Fruit fly (Drosophila melanogaster) whole organism, embryonic: Measurements from ENCODE around the gene Ilp1.

Experiments used
- Bteb2 ChIP-seq: fragments of 200-800 bp; sonication (Bioruptor generic); optimal IDR thresholded peaks from 2 replicates; lab custom pipeline; 2016; ENCODE audit warnings: missing biosample characterization, missing genetic modification characterization
- CG10959 ChIP-seq: fragments of 200-800 bp; sonication (Bioruptor generic); IDR thresholded peaks from 2 replicates; pipeline ENCODE4 v1.3.6; 2022; ENCODE audit warnings: missing biosample characterization, missing genetic modification characterization
- CG11560 ChIP-seq: fragments of 200-800 bp; sonication (Bioruptor generic); IDR thresholded peaks from 3 replicates; pipeline ENCODE4 v1.3.6; 2022; ENCODE audit warnings: missing biosample characterization, missing genetic modification characterization
- CG12071 ChIP-seq: fragments of 200-800 bp; sonication (Bioruptor generic); optimal IDR thresholded peaks from 3 replicates; lab custom pipeline; 2018; ENCODE audit warnings: missing biosample characterization, mild to moderate bottlenecking, missing genetic modification characterization
- CG12299 ChIP-seq: fragments of 200-800 bp; sonication (Bioruptor generic); optimal IDR thresholded peaks from 2 replicates; lab custom pipeline; 2018; ENCODE audit warnings: missing biosample characterization, mild to moderate bottlenecking, missing genetic modification characterization
- CG12659 ChIP-seq: fragments of 200-800 bp; sonication (Bioruptor generic); optimal IDR thresholded peaks from 3 replicates; lab custom pipeline; 2017; ENCODE audit warnings: mild to moderate bottlenecking, missing biosample characterization, missing genetic modification reagents, missing genetic modification characterization
- CG13296 ChIP-seq: fragments of 200-800 bp; sonication (Bioruptor generic); optimal IDR thresholded peaks from 3 replicates; lab custom pipeline; 2018; ENCODE audit warnings: missing biosample characterization, mild to moderate bottlenecking, missing genetic modification characterization
- CG14710 ChIP-seq: fragments of 200-800 bp; sonication (Bioruptor generic); optimal IDR thresholded peaks from 3 replicates; lab custom pipeline; 2019; ENCODE audit warnings: missing biosample characterization, mild to moderate bottlenecking, missing genetic modification characterization, moderate library complexity
- CG15696 ChIP-seq: fragments of 200-800 bp; sonication (Bioruptor generic); optimal IDR thresholded peaks from 2 replicates; lab custom pipeline; 2019; ENCODE audit warnings: missing biosample characterization, mild to moderate bottlenecking, missing genetic modification characterization, moderate library complexity
- CG17361 ChIP-seq: fragments of 200-800 bp; sonication (Bioruptor generic); IDR thresholded peaks from 3 replicates; pipeline ENCODE4 v1.3.6; 2022; ENCODE audit warnings: missing biosample characterization, missing genetic modification characterization
- CG18599 ChIP-seq: fragments of 200-800 bp; sonication (Bioruptor generic); optimal IDR thresholded peaks from 3 replicates; lab custom pipeline; 2017; ENCODE audit warnings: missing biosample characterization, missing genetic modification characterization, mild to moderate bottlenecking, moderate library complexity, missing genetic modification reagents
- CG30020 ChIP-seq: fragments of 200-800 bp; optimal IDR thresholded peaks from 2 replicates; lab custom pipeline; 2019; ENCODE audit warnings: missing biosample characterization, mild to moderate bottlenecking, missing genetic modification characterization, moderate library complexity
- CG3163 ChIP-seq: fragments of 200-800 bp; sonication (Bioruptor generic); optimal IDR thresholded peaks from 3 replicates; lab custom pipeline; 2016; ENCODE audit warnings: missing biosample characterization, missing genetic modification characterization
- CG3407 ChIP-seq: fragments of 200-800 bp; sonication (Bioruptor generic); optimal IDR thresholded peaks from 2 replicates; lab custom pipeline; 2018; ENCODE audit warnings: missing biosample characterization, mild to moderate bottlenecking, missing genetic modification characterization
- CG34376 ChIP-seq: fragments of 200-800 bp; sonication (Bioruptor generic); optimal IDR thresholded peaks from 2 replicates; lab custom pipeline; 2018; ENCODE audit warnings: missing biosample characterization, mild to moderate bottlenecking, missing genetic modification characterization
- CG5245 ChIP-seq: fragments of 200-800 bp; sonication (Bioruptor generic); optimal IDR thresholded peaks from 3 replicates; lab custom pipeline; 2016; ENCODE audit warnings: missing biosample characterization, missing genetic modification characterization
- CG6175 ChIP-seq: fragments of 200-800 bp; sonication (Bioruptor generic); IDR thresholded peaks from 3 replicates; pipeline ENCODE4 v1.3.6; 2022; ENCODE audit warnings: missing biosample characterization, missing genetic modification characterization
- CG7556 ChIP-seq: fragments of 200-800 bp; sonication (Bioruptor generic); optimal IDR thresholded peaks from 2 replicates; lab custom pipeline; 2017; ENCODE audit warnings: missing biosample characterization, mild to moderate bottlenecking, missing genetic modification characterization
- CG9215 ChIP-seq: fragments of 200-800 bp; sonication (Bioruptor generic); IDR thresholded peaks from 2 replicates; pipeline ENCODE4 v1.3.6; 2022; ENCODE audit warnings: missing biosample characterization, missing genetic modification characterization
- Camta ChIP-seq: fragments of 200-800 bp; sonication (Bioruptor generic); optimal IDR thresholded peaks from 2 replicates; lab custom pipeline; 2016; ENCODE audit warnings: missing biosample characterization, missing genetic modification characterization
- D ChIP-seq, 2 experiments: fragments of 200-800 bp in 1 of 2; fragments of >200 bp in 1 of 2; sonication (Bioruptor generic) in 1 of 2; optimal IDR thresholded peaks; 2 replicates in 1 of 2; 3 replicates in 1 of 2; lab custom pipeline; 2017; ENCODE audit warnings: mild to moderate bottlenecking in 1 of 2, missing biosample characterization in 1 of 2, missing genetic modification characterization in 1 of 2, missing genetic modification reagents in 1 of 2
- Deaf1 ChIP-seq: fragments of 200-800 bp; optimal IDR thresholded peaks from 3 replicates; lab custom pipeline; 2019; ENCODE audit warnings: missing biosample characterization, mild to moderate bottlenecking, missing genetic modification characterization, moderate library complexity
- Dek ChIP-seq: fragments of 200-800 bp; sonication (Bioruptor generic); optimal IDR thresholded peaks from 3 replicates; lab custom pipeline; 2019; ENCODE audit warnings: missing biosample characterization, mild to moderate bottlenecking, missing genetic modification characterization, moderate library complexity
- Dref ChIP-seq: fragments of 200-800 bp; sonication (Bioruptor generic); IDR thresholded peaks from 2 replicates; pipeline ENCODE4 v1.3.6; 2022; ENCODE audit warnings: missing biosample characterization, missing genetic modification characterization
- Fer3 ChIP-seq: fragments of 200-800 bp; sonication (Bioruptor generic); optimal IDR thresholded peaks from 2 replicates; lab custom pipeline; 2018; ENCODE audit warnings: missing biosample characterization, mild to moderate bottlenecking, missing genetic modification characterization, moderate library complexity
- HHEX ChIP-seq: fragments of 200-800 bp; sonication (Bioruptor generic); optimal IDR thresholded peaks from 3 replicates; lab custom pipeline; 2017; ENCODE audit warnings: missing biosample characterization, mild to moderate bottlenecking, missing genetic modification characterization, missing genetic modification reagents
- Hand ChIP-seq: fragments of 200-800 bp; sonication (Bioruptor generic); optimal IDR thresholded peaks from 2 replicates; lab custom pipeline; 2017; ENCODE audit warnings: mild to moderate bottlenecking, missing biosample characterization, missing genetic modification reagents, missing genetic modification characterization
- Hmx ChIP-seq: fragments of 200-800 bp; sonication (Bioruptor generic); optimal IDR thresholded peaks from 2 replicates; lab custom pipeline; 2016; ENCODE audit warnings: missing biosample characterization, missing genetic modification characterization
- abd-A ChIP-seq: fragments of 200-800 bp; sonication (Bioruptor generic); optimal IDR thresholded peaks from 3 replicates; lab custom pipeline; 2019; ENCODE audit warnings: missing biosample characterization, mild to moderate bottlenecking, missing genetic modification characterization, moderate library complexity
- ara ChIP-seq: fragments of 200-800 bp; sonication (Bioruptor generic); IDR thresholded peaks from 2 replicates; pipeline ENCODE4 v1.3.6; 2022; ENCODE audit warnings: missing biosample characterization, missing genetic modification characterization
- bab2 ChIP-seq: fragments of 200-800 bp; sonication (Bioruptor generic); optimal IDR thresholded peaks from 2 replicates; lab custom pipeline; 2016; ENCODE audit warnings: missing biosample characterization, missing genetic modification characterization
- cg ChIP-seq: fragments of 200-800 bp; sonication (Bioruptor generic); optimal IDR thresholded peaks from 3 replicates; lab custom pipeline; 2019; ENCODE audit warnings: missing biosample characterization, mild to moderate bottlenecking, missing genetic modification characterization, moderate library complexity
- chinmo ChIP-seq: fragments of 200-800 bp; sonication (Bioruptor generic); IDR thresholded peaks from 4 replicates; pipeline ENCODE4 v1.3.6; 2022; ENCODE audit warnings: missing biosample characterization, missing genetic modification characterization; ENCODE audit not compliant: partially characterized antibody
- da ChIP-seq: fragments of 200-800 bp; sonication (Bioruptor generic); optimal IDR thresholded peaks from 2 replicates; lab custom pipeline; 2016; ENCODE audit warnings: missing biosample characterization, missing genetic modification characterization
- disco-r ChIP-seq: fragments of 200-800 bp; sonication (Bioruptor generic); optimal IDR thresholded peaks from 2 replicates; lab custom pipeline; 2016; ENCODE audit warnings: missing biosample characterization, missing genetic modification characterization
- exex ChIP-seq: fragments of 200-800 bp; sonication (Bioruptor generic); optimal IDR thresholded peaks from 4 replicates; lab custom pipeline; 2018; ENCODE audit warnings: missing biosample characterization, mild to moderate bottlenecking, missing genetic modification characterization, moderate library complexity
- grn ChIP-seq: fragments of 200-800 bp; sonication (Bioruptor generic); optimal IDR thresholded peaks from 3 replicates; lab custom pipeline; 2017; ENCODE audit warnings: missing biosample characterization, missing genetic modification characterization
- nau ChIP-seq: fragments of 200-800 bp; sonication (Bioruptor generic); optimal IDR thresholded peaks from 3 replicates; lab custom pipeline; 2017; ENCODE audit warnings: missing biosample characterization, mild to moderate bottlenecking, missing genetic modification characterization, missing genetic modification reagents
- peb ChIP-seq: fragments of 200-800 bp; sonication (Bioruptor generic); IDR thresholded peaks from 2 replicates; pipeline ENCODE4 v1.3.6; 2022; ENCODE audit warnings: missing biosample characterization, missing genetic modification characterization
- phol ChIP-seq: fragments of 200-800 bp; sonication (Bioruptor generic); optimal IDR thresholded peaks from 3 replicates; lab custom pipeline; 2018; ENCODE audit warnings: missing biosample characterization, mild to moderate bottlenecking, missing genetic modification characterization, moderate library complexity
- slp2 ChIP-seq: fragments of 200-800 bp; sonication (Bioruptor generic); optimal IDR thresholded peaks from 2 replicates; lab custom pipeline; 2016; ENCODE audit warnings: missing biosample characterization, missing genetic modification characterization
- tin ChIP-seq: fragments of 200-800 bp; sonication (Bioruptor generic); optimal IDR thresholded peaks from 3 replicates; lab custom pipeline; 2016; ENCODE audit warnings: missing biosample characterization, missing genetic modification characterization
- tio ChIP-seq: fragments of 200-800 bp; sonication (Bioruptor generic); optimal IDR thresholded peaks from 2 replicates; lab custom pipeline; 2017; ENCODE audit warnings: missing biosample characterization, missing genetic modification characterization, inconsistent platforms
- tll ChIP-seq, 2 experiments: fragments of 200-800 bp in 1 of 2; fragments of >200 bp in 1 of 2; sonication (Bioruptor generic) in 1 of 2; optimal IDR thresholded peaks; 2 replicates each; lab custom pipeline; 2017 to 2019; ENCODE audit warnings: missing biosample characterization in 2 of 2, missing genetic modification characterization in 2 of 2, mild to moderate bottlenecking in 1 of 2, moderate library complexity in 1 of 2
- tup ChIP-seq: fragments of 200-800 bp; sonication (Bioruptor generic); optimal IDR thresholded peaks from 2 replicates; lab custom pipeline; 2016; ENCODE audit warnings: missing biosample characterization, mild to moderate bottlenecking, missing genetic modification characterization, moderate library complexity
- usp ChIP-seq: fragments of >200 bp; optimal IDR thresholded peaks from 2 replicates; lab custom pipeline; 2017; ENCODE audit warnings: missing biosample characterization, missing genetic modification characterization
- vfl ChIP-seq: fragments of 200-800 bp; sonication (Bioruptor generic); optimal IDR thresholded peaks from 2 replicates; lab custom pipeline; 2016; ENCODE audit warnings: missing biosample characterization, missing genetic modification characterization
- vnd ChIP-seq: fragments of 200-800 bp; sonication (Bioruptor generic); IDR thresholded peaks from 3 replicates; pipeline ENCODE4 v1.3.6; 2022; ENCODE audit warnings: missing biosample characterization, missing genetic modification characterization; ENCODE audit not compliant: partially characterized antibody
- wek ChIP-seq: fragments of 200-800 bp; sonication (Bioruptor generic); optimal IDR thresholded peaks from 3 replicates; lab custom pipeline; 2018; ENCODE audit warnings: missing biosample characterization, mild to moderate bottlenecking, missing genetic modification characterization, moderate library complexity

Ilp1 gene

DNA sequence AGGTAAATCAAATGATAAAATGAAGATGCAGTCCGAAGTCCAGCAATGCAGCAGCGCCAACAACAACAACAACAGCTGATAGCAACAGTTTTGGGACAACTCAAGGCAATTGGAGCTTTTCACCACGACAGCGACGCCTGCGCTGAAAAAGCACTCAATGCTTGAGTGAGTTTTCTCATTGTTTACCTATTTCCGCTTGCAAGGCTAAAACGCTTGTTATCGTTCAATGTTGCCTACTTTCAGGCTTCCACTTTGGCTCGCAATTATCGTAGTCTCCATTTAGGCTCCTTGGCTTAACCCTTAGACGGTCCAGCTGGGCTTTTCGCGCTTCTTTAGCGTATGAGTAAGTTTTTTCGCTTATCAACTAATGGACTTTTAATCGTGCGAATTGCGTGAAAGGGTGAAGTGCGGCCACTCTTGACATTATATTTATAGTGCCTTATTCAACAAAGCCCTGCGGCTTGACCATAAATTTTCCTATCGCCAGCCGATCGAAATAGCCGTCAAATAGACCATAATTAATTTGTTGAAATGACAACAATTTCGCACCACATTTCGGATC, 36.1 kb upstream of the Ilp1 start (continued):
- no peak for TF ChIP-seq CG18599 (GFP tag; lab: Kevin White, UChicago)
- TF ChIP-seq usp, result no peak
- TF ChIP-seq CG3163 (GFP tag; lab: Kevin White, UChicago), result peak; percentile 64
- TF ChIP-seq ara (GFP tag; lab: Robert Waterston, UW), result 0 out of 2 replicates have a peak, but pooled peaks have one; percentile 5
- TF ChIP-seq vfl (GFP tag; lab: Kevin White, UChicago), result no peak
- no peak for TF ChIP-seq abd-A
- TF ChIP-seq CG12659, result no peak
- TF ChIP-seq grn (GFP tag; lab: Kevin White, UChicago), result no peak
- no peak for TF ChIP-seq Deaf1 (tag; lab: Kevin White, UChicago)
- no peak for TF ChIP-seq CG5245
- peak; percentile 29 for TF ChIP-seq nau (GFP tag; lab: Kevin White, UChicago)
- no peak for TF ChIP-seq CG13296
- no peak for TF ChIP-seq CG30020
- TF ChIP-seq CG6175, result no peak
- TF ChIP-seq chinmo (GFP tag; lab: Robert Waterston, UW), result peak; percentile 82; the same call in 2 of the 4 replicates
- TF ChIP-seq cg (GFP tag; lab: Kevin White, UChicago), result no peak
- TF ChIP-seq Hand (GFP tag; lab: Kevin White, UChicago), result no peak
- TF ChIP-seq wek (GFP tag; lab: Kevin White, UChicago), result peak; percentile 12
- no peak for TF ChIP-seq bab2 (GFP tag; lab: Kevin White, UChicago)
- no peak for TF ChIP-seq CG9215
- peak; percentile 7; the same call in 1 of the 2 replicates for TF ChIP-seq CG10959 (GFP tag; lab: Robert Waterston, UW)
- TF ChIP-seq CG3407 (GFP tag; lab: Kevin White, UChicago), result no peak
- no peak for TF ChIP-seq Bteb2 (GFP tag; lab: Kevin White, UChicago)
- no peak for TF ChIP-seq CG7556 (GFP tag; lab: Kevin White, UChicago)
- TF ChIP-seq tll (GFP tag; optimal IDR thresholded peaks at IDR 0.05; lab: Kevin White, UChicago), result no peak
- TF ChIP-seq CG14710 (tag; lab: Kevin White, UChicago), result no peak
- TF ChIP-seq disco-r (GFP tag; lab: Kevin White, UChicago), result no peak
- TF ChIP-seq Dref (GFP tag; lab: Robert Waterston, UW), result no peak
- no peak for TF ChIP-seq Dek (tag; lab: Kevin White, UChicago)
- no peak for TF ChIP-seq HHEX (GFP tag; lab: Kevin White, UChicago)
- no peak for TF ChIP-seq tio
- TF ChIP-seq CG17361 (GFP tag; lab: Robert Waterston, UW), result no peak
- TF ChIP-seq peb (GFP tag; lab: Robert Waterston, UW), result no peak
- TF ChIP-seq CG15696 (tag; lab: Kevin White, UChicago), result no peak
- no peak for TF ChIP-seq slp2 (GFP tag; lab: Kevin White, UChicago)
- TF ChIP-seq tin (GFP tag; lab: Kevin White, UChicago), result no peak
- no peak for TF ChIP-seq vnd (GFP tag; lab: Robert Waterston, UW)
- TF ChIP-seq CG11560 (tag; lab: Robert Waterston, UW), result no peak
- TF ChIP-seq CG12299 (tag; lab: Kevin White, UChicago), result no peak
- no peak for TF ChIP-seq da (GFP tag; lab: Kevin White, UChicago)
- TF ChIP-seq CG34376 (GFP tag; lab: Kevin White, UChicago), result peak; percentile 36
- peak; percentile 3 for TF ChIP-seq Camta
- TF ChIP-seq D (optimal IDR thresholded peaks at IDR 0.05; lab: Kevin White, UChicago), result no peak
- TF ChIP-seq D (GFP tag; optimal IDR thresholded peaks at IDR 0.05; lab: Kevin White, UChicago), result no peak
- peak; percentile 15 for TF ChIP-seq Fer3 (tag; lab: Kevin White, UChicago)
- TF ChIP-seq tup (GFP tag; lab: Kevin White, UChicago), result no peak
- peak; percentile 45 for TF ChIP-seq CG12071 (GFP tag; lab: Kevin White, UChicago)
- no peak for TF ChIP-seq Hmx (GFP tag; lab: Kevin White, UChicago)
- no peak for TF ChIP-seq phol (tag; lab: Kevin White, UChicago)
- TF ChIP-seq exex (tag; lab: Kevin White, UChicago), result peak; percentile 100
